Worm (Caenorhabditis elegans) whole organism, midembryonic: ENCODE data around the gene H25K10.2.

Experiments
- T22C8.4 ChIP-seq: fragments of 200-800 bp; sonication (Bioruptor generic); IDR thresholded peaks from 2 replicates; pipeline ENCODE4 v1.3.6; 2022; ENCODE audit warnings: missing genetic modification characterization, missing compliant biosample characterization
- cog-1 ChIP-seq: sonication (generic microtip); optimal IDR thresholded peaks from 2 replicates; lab custom pipeline; 2016; ENCODE audit warnings: missing genetic modification characterization, missing compliant biosample characterization
- flt-1 ChIP-seq: fragments of 200-800 bp; sonication (Bioruptor generic); IDR thresholded peaks from 2 replicates; pipeline ENCODE4 v1.3.6; 2022; ENCODE audit warnings: missing genetic modification characterization, missing compliant biosample characterization
- klf-2 ChIP-seq: fragments of 200-800 bp; sonication (Bioruptor generic); conservative IDR thresholded peaks from 2 replicates; pipeline ENCODE4 v1.3.6; 2022; ENCODE audit warnings: missing genetic modification reagents, missing genetic modification characterization, missing compliant biosample characterization
- med-1 ChIP-seq: sonication (generic microtip); optimal IDR thresholded peaks from 2 replicates; lab custom pipeline; 2017; ENCODE audit warnings: missing genetic modification characterization, mild to moderate bottlenecking, missing compliant biosample characterization, antibody characterized with exemption, missing genetic modification reagents; ENCODE audit not compliant: insufficient read depth
- ref-1 ChIP-seq: fragments of 200-800 bp; sonication (Bioruptor generic); conservative IDR thresholded peaks from 2 replicates; pipeline ENCODE4 v1.3.6; 2022; ENCODE audit warnings: missing genetic modification reagents, missing genetic modification characterization, missing compliant biosample characterization
- tab-1 ChIP-seq: fragments of 200-800 bp; sonication (Bioruptor generic); IDR thresholded peaks from 2 replicates; pipeline ENCODE4 v1.3.6; 2022; ENCODE audit warnings: missing genetic modification characterization, missing compliant biosample characterization
- ztf-23 ChIP-seq: fragments of 200-800 bp; sonication (Bioruptor generic); IDR thresholded peaks from 2 replicates; pipeline ENCODE4 v1.3.6; 2022; ENCODE audit warnings: missing genetic modification reagents, missing genetic modification characterization, missing compliant biosample characterization
- ztf-29 ChIP-seq: fragments of 200-800 bp; sonication (Bioruptor generic); IDR thresholded peaks from 2 replicates; pipeline ENCODE4 v1.3.6; 2022; ENCODE audit warnings: missing genetic modification reagents, missing genetic modification characterization, missing compliant biosample characterization

H25K10.2 gene

ce11 chrIV:16220688-16221087 lies 9.9 kb upstream of the H25K10.2 start:
- no peak for TF ChIP-seq med-1
- no peak for TF ChIP-seq flt-1 (GFP tag; lab: Robert Waterston, UW)
- TF ChIP-seq ztf-29 (GFP tag; lab: Robert Waterston, UW) = no peak
- TF ChIP-seq ref-1 (GFP tag; lab: Robert Waterston, UW) = no peak
- no peak for TF ChIP-seq klf-2

ce11 chrIV:16216165-16216564 lies 5.4 kb upstream of the H25K10.2 start:
- TF ChIP-seq tab-1 (no peak), ref-1 (GFP tag; lab: Robert Waterston, UW) (no peak), med-1 (no peak), flt-1 (GFP tag; lab: Robert Waterston, UW) (no peak), klf-2 (no peak), ztf-23 (GFP tag; lab: Robert Waterston, UW) (no peak), ztf-29 (GFP tag; lab: Robert Waterston, UW) (no peak), T22C8.4 (no peak), cog-1 (no peak)

- TF ChIP-seq klf-2 (no peak), flt-1 (GFP tag; lab: Robert Waterston, UW) (no peak), T22C8.4 (no peak), ztf-29 (GFP tag; lab: Robert Waterston, UW) (no peak), tab-1 (no peak), cog-1 (no peak), ztf-23 (GFP tag; lab: Robert Waterston, UW) (no peak), med-1 (no peak), ref-1 (GFP tag; lab: Robert Waterston, UW) (no peak)
Observed at ce11 chrIV:16203373-16203772, 7.4 kb downstream of the H25K10.2 start.

ce11 chrIV:16202074-16202473 lies 8.7 kb downstream of the H25K10.2 start, which contains the start of gene H25K10.1:
Gene H25K10.1 (plus strand): TSS chrIV:16202374.
- TF ChIP-seq ref-1 (GFP tag; lab: Robert Waterston, UW) (no peak), tab-1 (no peak), flt-1 (GFP tag; lab: Robert Waterston, UW) (no peak), T22C8.4 (no peak), klf-2 (no peak), med-1 (no peak), ztf-23 (GFP tag; lab: Robert Waterston, UW) (no peak), ztf-29 (GFP tag; lab: Robert Waterston, UW) (no peak), cog-1 (no peak)

ce11 chrIV:16199831-16200230 lies 11.0 kb downstream of the H25K10.2 start:
- TF ChIP-seq ref-1 (GFP tag; lab: Robert Waterston, UW) (no peak), klf-2 (no peak), T22C8.4 (no peak), ztf-29 (GFP tag; lab: Robert Waterston, UW) (no peak), tab-1 (no peak), med-1 (no peak), flt-1 (GFP tag; lab: Robert Waterston, UW) (no peak), ztf-23 (GFP tag; lab: Robert Waterston, UW) (no peak), cog-1 (no peak)

- TF ChIP-seq med-1 (no peak), klf-2 (no peak), cog-1 (no peak), ztf-23 (GFP tag; lab: Robert Waterston, UW) (no peak), flt-1 (GFP tag; lab: Robert Waterston, UW) (no peak), tab-1 (no peak)
Observed at ce11 chrIV:16196717-16197116, 14.1 kb downstream of the H25K10.2 start, which contains the start of gene Y7A9A.1. Gene Y7A9A.1 (plus strand): TSS chrIV:16197017.

- TF ChIP-seq cog-1 = no peak
- TF ChIP-seq klf-2 = no peak
- no peak for TF ChIP-seq ztf-23 (GFP tag; lab: Robert Waterston, UW)
- no peak for TF ChIP-seq med-1
- no peak for TF ChIP-seq ref-1 (GFP tag; lab: Robert Waterston, UW)
- TF ChIP-seq T22C8.4 = no peak
- no peak for TF ChIP-seq tab-1
- TF ChIP-seq flt-1 (GFP tag; lab: Robert Waterston, UW) = no peak
- no peak for TF ChIP-seq ztf-29 (GFP tag; lab: Robert Waterston, UW)
Observed at ce11 chrIV:16192754-16193153, 18.1 kb downstream of the H25K10.2 start.

- TF ChIP-seq klf-2 (no peak), T22C8.4 (no peak), flt-1 (GFP tag; lab: Robert Waterston, UW) (no peak), tab-1 (no peak), ztf-23 (GFP tag; lab: Robert Waterston, UW) (no peak), cog-1 (no peak), ref-1 (GFP tag; lab: Robert Waterston, UW) (no peak)
Observed at ce11 chrIV:16191597-16191996, 19.2 kb downstream of the H25K10.2 start.

ce11 chrIV:16186008-16186407 lies 24.8 kb downstream of the H25K10.2 start:
- no peak for TF ChIP-seq ztf-23 (GFP tag; lab: Robert Waterston, UW)
- TF ChIP-seq cog-1 = no peak
- TF ChIP-seq flt-1 (GFP tag; lab: Robert Waterston, UW) = no peak
- no peak for TF ChIP-seq T22C8.4
- no peak for TF ChIP-seq klf-2
- TF ChIP-seq tab-1 = no peak
- TF ChIP-seq med-1 = no peak
- no peak for TF ChIP-seq ref-1 (GFP tag; lab: Robert Waterston, UW)
- TF ChIP-seq ztf-29 (GFP tag; lab: Robert Waterston, UW) = no peak

- TF ChIP-seq ref-1 (GFP tag; lab: Robert Waterston, UW) = no peak
Observed at ce11 chrIV:16184521-16184920, 26.3 kb downstream of the H25K10.2 start, which contains the start of gene Y105C5B.1413. Gene Y105C5B.1413 (minus strand): TSS chrIV:16184621.

- TF ChIP-seq med-1 (no peak), klf-2 (no peak), flt-1 (GFP tag; lab: Robert Waterston, UW) (no peak), cog-1 (no peak), T22C8.4 (no peak), ztf-29 (GFP tag; lab: Robert Waterston, UW) (no peak), tab-1 (no peak), ztf-23 (GFP tag; lab: Robert Waterston, UW) (no peak), ref-1 (GFP tag; lab: Robert Waterston, UW) (no peak)
Observed at ce11 chrIV:16180898-16181482, 29.8 kb downstream of the H25K10.2 start.
